Fruit fly (Drosophila melanogaster): ENCODE measurements around the gene ZnT63C.

- no peak for TF ChIP-seq OdsH (GFP tag; optimal IDR thresholded peaks at IDR 0.05)
- no peak for TF ChIP-seq pdm3 (GFP tag; optimal IDR thresholded peaks at IDR 0.05)
- TF ChIP-seq Sox102F (GFP tag; optimal IDR thresholded peaks at IDR 0.05), result no peak
- TF ChIP-seq fkh (GFP tag; optimal IDR thresholded peaks at IDR 0.05), result peak; percentile 92
- TF ChIP-seq CG3919 (GFP tag; optimal IDR thresholded peaks at IDR 0.05), result no peak
- no peak for TF ChIP-seq Lpt (GFP tag; optimal IDR thresholded peaks at IDR 0.05)
- TF ChIP-seq CG10631 (GFP tag; optimal IDR thresholded peaks at IDR 0.05), result no peak
- TF ChIP-seq topi (GFP tag; optimal IDR thresholded peaks at IDR 0.05), result peak; percentile 8
Measured at dm6 chr3L:3336368-3337164, 33.1 kb downstream of the ZnT63C start, which contains the start of the genes Drsl6 and kst.

Data from whole organism, prepupa.